Worm (Caenorhabditis elegans) whole organism, mixed stage, embryonic: ENCODE results near the gene F26F2.8.

ENCODE experiments used
- bed-3 ChIP-seq: fragments of 200-800 bp; sonication (Bioruptor generic); optimal IDR thresholded peaks from 3 replicates; lab custom pipeline; 2018; ENCODE audit warnings: mild to moderate bottlenecking, missing genetic modification characterization, moderate library complexity, missing compliant biosample characterization
- drap-1 ChIP-seq: fragments of 200-800 bp; sonication (Bioruptor generic); optimal IDR thresholded peaks from 3 replicates; lab custom pipeline; 2018; ENCODE audit warnings: mild to moderate bottlenecking, missing genetic modification characterization, missing compliant biosample characterization
- elt-3 ChIP-seq: fragments of 150-350 bp; optimal IDR thresholded peaks from 2 replicates; lab custom pipeline; 2014; ENCODE audit warnings: missing biosample characterization, missing genetic modification characterization
- mab-5 ChIP-seq: fragments of 150-350 bp; optimal IDR thresholded peaks from 2 replicates; lab custom pipeline; 2014; ENCODE audit warnings: missing biosample characterization, missing genetic modification characterization
- nhr-237 ChIP-seq: fragments of 150-350 bp; optimal IDR thresholded peaks from 2 replicates; lab custom pipeline; 2014; ENCODE audit warnings: missing biosample characterization, missing genetic modification characterization
- nhr-28 ChIP-seq: fragments of 150-350 bp; optimal IDR thresholded peaks from 2 replicates; lab custom pipeline; 2014; ENCODE audit warnings: missing biosample characterization, missing genetic modification characterization
- pha-4 ChIP-seq: fragments of 150-350 bp; optimal IDR thresholded peaks from 2 replicates; lab custom pipeline; 2018; ENCODE audit warnings: missing biosample characterization, missing genetic modification reagents, missing genetic modification characterization
- sem-2 ChIP-seq: fragments of 200-800 bp; sonication (Bioruptor generic); optimal IDR thresholded peaks from 2 replicates; lab custom pipeline; 2018; ENCODE audit warnings: mild to moderate bottlenecking, missing genetic modification characterization, missing compliant biosample characterization
- unc-120 ChIP-seq: sonication (generic microtip); optimal IDR thresholded peaks from 2 replicates; lab custom pipeline; 2017; ENCODE audit warnings: missing genetic modification characterization, missing compliant biosample characterization; ENCODE audit not compliant: poor library complexity, severe bottlenecking
- ztf-11 ChIP-seq: fragments of 150-350 bp; optimal IDR thresholded peaks from 2 replicates; lab custom pipeline; 2014; ENCODE audit warnings: missing biosample characterization, missing genetic modification characterization

Gene F26F2.8

ce11 chrV:20625260-20625659, 45.9 kb downstream of the F26F2.8 start:
- TF ChIP-seq elt-3 (no peak), pha-4 (tag; lab: Kevin White, UChicago) (no peak), ztf-11 (no peak), sem-2 (GFP tag; lab: Kevin White, UChicago) (no peak), mab-5 (no peak), unc-120 (tag; lab: Kevin White, UChicago) (no peak)

ce11 chrV:20626043-20626761, 46.9 kb downstream of the F26F2.8 start, which contains the start of the genes F46B3.9 and srz-18:
Gene F46B3.9, minus strand, starts transcription at chrV:20626143.
Gene srz-18, plus strand, starts transcription at chrV:20626711.
- TF ChIP-seq drap-1 (GFP tag; lab: Kevin White, UChicago) = no peak
- no peak for TF ChIP-seq nhr-237 (tag; lab: Kevin White, UChicago)
- TF ChIP-seq bed-3 (GFP tag; lab: Kevin White, UChicago) = no peak
- no peak for TF ChIP-seq sem-2 (GFP tag; lab: Kevin White, UChicago)
- TF ChIP-seq elt-3 = no peak
- TF ChIP-seq nhr-28 = no peak
